Worm (Caenorhabditis elegans) whole organism, mixed stage, embryonic: ENCODE results near the gene mrp-7.

Experiments used
- M03D4.4 ChIP-seq: sonication (generic microtip); optimal IDR thresholded peaks from 2 replicates; lab custom pipeline; 2017; ENCODE audit warnings: mild to moderate bottlenecking, missing genetic modification characterization, missing compliant biosample characterization
- bed-3 ChIP-seq: fragments of 200-800 bp; sonication (Bioruptor generic); optimal IDR thresholded peaks from 3 replicates; lab custom pipeline; 2018; ENCODE audit warnings: mild to moderate bottlenecking, missing genetic modification characterization, moderate library complexity, missing compliant biosample characterization
- ceh-43 ChIP-seq: fragments of 200-800 bp; sonication (Bioruptor generic); optimal IDR thresholded peaks from 2 replicates; lab custom pipeline; 2018; ENCODE audit warnings: mild to moderate bottlenecking, missing genetic modification characterization, moderate library complexity, missing compliant biosample characterization
- ceh-83 ChIP-seq: fragments of 200-800 bp; sonication (Bioruptor generic); optimal IDR thresholded peaks from 2 replicates; lab custom pipeline; 2018; ENCODE audit warnings: mild to moderate bottlenecking, missing genetic modification characterization, missing compliant biosample characterization
- ces-1 ChIP-seq: fragments of 150-350 bp; optimal IDR thresholded peaks from 2 replicates; lab custom pipeline; 2014; ENCODE audit warnings: missing biosample characterization, missing genetic modification reagents, missing genetic modification characterization
- cnd-1 ChIP-seq: fragments of 200-800 bp; sonication (Bioruptor generic); optimal IDR thresholded peaks from 2 replicates; lab custom pipeline; 2018; ENCODE audit warnings: mild to moderate bottlenecking, missing genetic modification characterization, missing compliant biosample characterization
- drap-1 ChIP-seq: fragments of 200-800 bp; sonication (Bioruptor generic); optimal IDR thresholded peaks from 3 replicates; lab custom pipeline; 2018; ENCODE audit warnings: mild to moderate bottlenecking, missing genetic modification characterization, missing compliant biosample characterization
- elt-1 ChIP-seq: sonication (generic microtip); optimal IDR thresholded peaks from 2 replicates; lab custom pipeline; 2017; ENCODE audit warnings: missing genetic modification characterization, mild to moderate bottlenecking, missing compliant biosample characterization, antibody characterized with exemption, moderate library complexity, borderline replicate concordance; ENCODE audit not compliant: insufficient read depth
- elt-3 ChIP-seq: fragments of 150-350 bp; optimal IDR thresholded peaks from 2 replicates; lab custom pipeline; 2014; ENCODE audit warnings: missing biosample characterization, missing genetic modification characterization
- flh-1 ChIP-seq: fragments of 200-800 bp; sonication (Bioruptor generic); optimal IDR thresholded peaks from 2 replicates; lab custom pipeline; 2018; ENCODE audit warnings: mild to moderate bottlenecking, missing genetic modification characterization, moderate library complexity, missing compliant biosample characterization
- ham-2 ChIP-seq: fragments of 200-800 bp; sonication (Bioruptor generic); optimal IDR thresholded peaks from 2 replicates; lab custom pipeline; 2018; ENCODE audit warnings: mild to moderate bottlenecking, missing genetic modification characterization, missing compliant biosample characterization
- hlh-1 ChIP-seq: fragments of 150-350 bp; optimal IDR thresholded peaks from 2 replicates; lab custom pipeline; 2014; ENCODE audit warnings: missing biosample characterization, missing genetic modification reagents, missing genetic modification characterization
- lin-13 ChIP-seq: fragments of 150-350 bp; optimal IDR thresholded peaks from 2 replicates; lab custom pipeline; 2014; ENCODE audit warnings: missing biosample characterization, missing genetic modification characterization
- lin-32 ChIP-seq: fragments of 200-800 bp; sonication (Bioruptor generic); optimal IDR thresholded peaks from 2 replicates; lab custom pipeline; 2018; ENCODE audit warnings: mild to moderate bottlenecking, missing genetic modification characterization, missing compliant biosample characterization
- lsy-2 ChIP-seq: fragments of 150-350 bp; optimal IDR thresholded peaks from 2 replicates; lab custom pipeline; 2014; ENCODE audit warnings: missing biosample characterization, missing genetic modification characterization
- mab-5 ChIP-seq: fragments of 150-350 bp; optimal IDR thresholded peaks from 2 replicates; lab custom pipeline; 2014; ENCODE audit warnings: missing biosample characterization, missing genetic modification characterization
- mep-1 ChIP-seq: fragments of 150-350 bp; optimal IDR thresholded peaks from 2 replicates; lab custom pipeline; 2017; ENCODE audit warnings: missing biosample characterization, missing genetic modification reagents, missing genetic modification characterization, inconsistent platforms
- mls-2 ChIP-seq: sonication (generic microtip); optimal IDR thresholded peaks from 2 replicates; lab custom pipeline; 2016; ENCODE audit warnings: mild to moderate bottlenecking, missing genetic modification characterization, moderate library complexity, missing compliant biosample characterization
- nhr-12 ChIP-seq: fragments of 150-350 bp; optimal IDR thresholded peaks from 2 replicates; lab custom pipeline; 2014; ENCODE audit warnings: missing biosample characterization, missing genetic modification characterization
- nhr-2 ChIP-seq: fragments of 150-350 bp; optimal IDR thresholded peaks from 2 replicates; lab custom pipeline; 2014; ENCODE audit warnings: missing biosample characterization, missing genetic modification characterization
- nhr-237 ChIP-seq: fragments of 150-350 bp; optimal IDR thresholded peaks from 2 replicates; lab custom pipeline; 2014; ENCODE audit warnings: missing biosample characterization, missing genetic modification characterization
- nhr-28 ChIP-seq: fragments of 150-350 bp; optimal IDR thresholded peaks from 2 replicates; lab custom pipeline; 2014; ENCODE audit warnings: missing biosample characterization, missing genetic modification characterization
- nhr-76 ChIP-seq: sonication (generic microtip); optimal IDR thresholded peaks from 2 replicates; lab custom pipeline; 2017; ENCODE audit warnings: missing biosample characterization, missing genetic modification characterization
- pha-4 ChIP-seq: fragments of 150-350 bp; optimal IDR thresholded peaks from 2 replicates; lab custom pipeline; 2018; ENCODE audit warnings: missing biosample characterization, missing genetic modification reagents, missing genetic modification characterization
- sem-2 ChIP-seq: fragments of 200-800 bp; sonication (Bioruptor generic); optimal IDR thresholded peaks from 2 replicates; lab custom pipeline; 2018; ENCODE audit warnings: mild to moderate bottlenecking, missing genetic modification characterization, missing compliant biosample characterization
- snpc-4 ChIP-seq: fragments of 150-350 bp; optimal IDR thresholded peaks from 2 replicates; lab custom pipeline; 2014; ENCODE audit warnings: missing biosample characterization, missing genetic modification characterization
- sptf-1 ChIP-seq: sonication (generic microtip); optimal IDR thresholded peaks from 2 replicates; lab custom pipeline; 2017; ENCODE audit warnings: mild to moderate bottlenecking, missing genetic modification characterization, moderate library complexity, missing compliant biosample characterization
- tbx-8 ChIP-seq: fragments of 200-800 bp; sonication (Bioruptor generic); optimal IDR thresholded peaks from 2 replicates; lab custom pipeline; 2018; ENCODE audit warnings: mild to moderate bottlenecking, missing genetic modification characterization, moderate library complexity, missing compliant biosample characterization
- unc-120 ChIP-seq: sonication (generic microtip); optimal IDR thresholded peaks from 2 replicates; lab custom pipeline; 2017; ENCODE audit warnings: missing genetic modification characterization, missing compliant biosample characterization; ENCODE audit not compliant: poor library complexity, severe bottlenecking
- unc-62 ChIP-seq: fragments of 150-350 bp; optimal IDR thresholded peaks from 2 replicates; lab custom pipeline; 2014; ENCODE audit warnings: missing biosample characterization, missing genetic modification reagents, missing genetic modification characterization
- zip-8 ChIP-seq: fragments of 150-350 bp; optimal IDR thresholded peaks from 2 replicates; lab custom pipeline; 2014; ENCODE audit warnings: missing biosample characterization, missing genetic modification characterization
- ztf-11 ChIP-seq: fragments of 150-350 bp; optimal IDR thresholded peaks from 2 replicates; lab custom pipeline; 2014; ENCODE audit warnings: missing biosample characterization, missing genetic modification characterization

The mrp-7 gene

ce11 chrV:19668213-19668612 is 6.4 kb upstream of the mrp-7 start:
- TF ChIP-seq mls-2 (tag; lab: Kevin White, UChicago) (no peak), drap-1 (GFP tag; lab: Kevin White, UChicago) (no peak), flh-1 (GFP tag; lab: Kevin White, UChicago) (no peak), lsy-2 (tag; lab: Kevin White, UChicago) (no peak), ceh-83 (GFP tag; lab: Kevin White, UChicago) (no peak), snpc-4 (tag; lab: Kevin White, UChicago) (no peak), elt-1 (tag; lab: Kevin White, UChicago) (no peak), ceh-43 (no peak), ham-2 (GFP tag; lab: Kevin White, UChicago) (no peak)

ce11 chrV:19669959-19670358 is 4.7 kb upstream of the mrp-7 start, which contains the start of gene Y43F8C.11:
Y43F8C.11 (plus strand) TSS chrV:19670259.
- TF ChIP-seq tbx-8 (GFP tag; lab: Kevin White, UChicago) (no peak), flh-1 (GFP tag; lab: Kevin White, UChicago) (no peak), bed-3 (GFP tag; lab: Kevin White, UChicago) (no peak), ces-1 (no peak), nhr-237 (tag; lab: Kevin White, UChicago) (no peak), pha-4 (tag; lab: Kevin White, UChicago) (no peak), elt-3 (tag; lab: Kevin White, UChicago) (no peak), elt-1 (tag; lab: Kevin White, UChicago) (no peak), hlh-1 (no peak), mep-1 (tag; lab: Kevin White, UChicago) (no peak), nhr-2 (no peak), lin-32 (GFP tag; lab: Kevin White, UChicago) (no peak), M03D4.4 (no peak), sptf-1 (no peak), ztf-11 (tag; lab: Kevin White, UChicago) (no peak)
- TF ChIP-seq, all 35 proteins: peak for 0

ce11 chrV:19670866-19671265 is 3.8 kb upstream of the mrp-7 start:
- TF ChIP-seq tbx-8 (GFP tag; lab: Kevin White, UChicago) (no peak), ces-1 (no peak), ceh-43 (no peak), cnd-1 (no peak), unc-62 (GFP tag; lab: Kevin White, UChicago) (no peak)
- TF ChIP-seq, all 35 proteins: peak for 0

ce11 chrV:19671816-19672215 is 2.8 kb upstream of the mrp-7 start:
- TF ChIP-seq nhr-2 = no peak
- no peak for TF ChIP-seq lsy-2 (tag; lab: Kevin White, UChicago)
- TF ChIP-seq bed-3 (GFP tag; lab: Kevin White, UChicago) = no peak
- no peak for TF ChIP-seq nhr-28 (tag; lab: Kevin White, UChicago)
- no peak for TF ChIP-seq unc-62 (GFP tag; lab: Kevin White, UChicago)
- no peak for TF ChIP-seq mab-5 (tag; lab: Kevin White, UChicago)
- TF ChIP-seq sem-2 = no peak
- no peak for TF ChIP-seq lin-13 (tag; lab: Kevin White, UChicago)
- TF ChIP-seq flh-1 (GFP tag; lab: Kevin White, UChicago) = no peak

ce11 chrV:19672357-19672756 is 2.3 kb upstream of the mrp-7 start:
- no peak for TF ChIP-seq nhr-76 (tag; lab: Kevin White, UChicago)
- TF ChIP-seq flh-1 (GFP tag; lab: Kevin White, UChicago) = no peak
- TF ChIP-seq zip-8 (tag; lab: Kevin White, UChicago) = no peak
- no peak for TF ChIP-seq nhr-12 (tag; lab: Kevin White, UChicago)
- no peak for TF ChIP-seq elt-1 (tag; lab: Kevin White, UChicago)
- TF ChIP-seq lsy-2 (tag; lab: Kevin White, UChicago) = no peak
- TF ChIP-seq mep-1 (tag; lab: Kevin White, UChicago) = no peak
- no peak for TF ChIP-seq cnd-1
- TF ChIP-seq drap-1 (GFP tag; lab: Kevin White, UChicago) = no peak
- TF ChIP-seq ceh-43 = no peak
- no peak for TF ChIP-seq lin-32 (GFP tag; lab: Kevin White, UChicago)
- no peak for TF ChIP-seq elt-3 (tag; lab: Kevin White, UChicago)
- TF ChIP-seq nhr-237 (tag; lab: Kevin White, UChicago) = no peak
- TF ChIP-seq M03D4.4 = no peak
- TF ChIP-seq unc-120 (tag; lab: Kevin White, UChicago) = no peak
- no peak for TF ChIP-seq nhr-28 (tag; lab: Kevin White, UChicago)
